ENCODE assay signal across 1 fruit fly cellular context in genomic region chr3L:12572366-12572765, dm6.
TF ChIP-seq lines count a peak whose summit lies in the region.

Gene sowah, minus strand, starts transcription at chr3L:12572542.

TF ChIP-seq in whole organism, embryonic, 481 proteins besides CTCF, POLR2A, EP300 and RAD21 (continued from another document and continues in another):
- TF ChIP-seq CG7271 (tag; optimal IDR thresholded peaks at IDR 0.05; lab: Kevin White, UChicago) (peak; percentile 42), CG8281 (tag; optimal IDR thresholded peaks at IDR 0.05; lab: Kevin White, UChicago) (no peak), TFAM (GFP tag; optimal IDR thresholded peaks at IDR 0.05; lab: Kevin White, UChicago) (no peak), trem (tag; optimal IDR thresholded peaks at IDR 0.05; lab: Kevin White, UChicago) (peak; percentile 69), H2.0 (GFP tag; IDR thresholded peaks at IDR 0.05; lab: Robert Waterston, UW) (no peak), psq (GFP tag; optimal IDR thresholded peaks at IDR 0.05; lab: Kevin White, UChicago) (no peak), crol (GFP tag; IDR thresholded peaks at IDR 0.05; lab: Robert Waterston, UW) (no peak), CG3847 (GFP tag; IDR thresholded peaks at IDR 0.05; lab: Robert Waterston, UW) (peak; percentile 35; the same call in 1 of the 2 replicates), salm (tag; optimal IDR thresholded peaks at IDR 0.05; lab: Kevin White, UChicago) (no peak), gcm2 (GFP tag; optimal IDR thresholded peaks at IDR 0.05; lab: Kevin White, UChicago) (no peak), eyg (GFP tag; optimal IDR thresholded peaks at IDR 0.05; lab: Kevin White, UChicago) (no peak), CG7987 (GFP tag; optimal IDR thresholded peaks at IDR 0.05; lab: Kevin White, UChicago) (peak; percentile 43), fd3F (GFP tag; optimal IDR thresholded peaks at IDR 0.05; lab: Kevin White, UChicago) (no peak), ssp (GFP tag; IDR thresholded peaks at IDR 0.05; lab: Robert Waterston, UW) (0 out of 2 replicates have a peak, but pooled peaks have one; percentile 6), dpn (GFP tag; optimal IDR thresholded peaks at IDR 0.05; lab: Kevin White, UChicago) (peak; percentile 44 to 53), Vsx1 (GFP tag; optimal IDR thresholded peaks at IDR 0.05; lab: Kevin White, UChicago) (no peak), CG13287 (GFP tag; IDR thresholded peaks at IDR 0.05; lab: Robert Waterston, UW; ENCODE audit: partially characterized antibody) (peak; percentile 43; the same call in 1 of the 2 replicates), pros (GFP tag; optimal IDR thresholded peaks at IDR 0.05; lab: Kevin White, UChicago) (no peak), Fer3 (tag; optimal IDR thresholded peaks at IDR 0.05; lab: Kevin White, UChicago) (peak; percentile 38), E2f2 (GFP tag; IDR thresholded peaks at IDR 0.05; lab: Robert Waterston, UW) (peak; percentile 57), CG5953 (GFP tag; IDR thresholded peaks at IDR 0.05; lab: Robert Waterston, UW) (no peak), caup (GFP tag; optimal IDR thresholded peaks at IDR 0.05; lab: Kevin White, UChicago; ENCODE audit: severe bottlenecking) (peak; percentile 39), pita (GFP tag; optimal IDR thresholded peaks at IDR 0.05; lab: Kevin White, UChicago) (no peak), CG6813 (GFP tag; optimal IDR thresholded peaks at IDR 0.05; lab: Kevin White, UChicago) (no peak), CG9876 (GFP tag; optimal IDR thresholded peaks at IDR 0.05; lab: Kevin White, UChicago) (peak; percentile 68), nmo (GFP tag; optimal IDR thresholded peaks at IDR 0.05; lab: Kevin White, UChicago) (peak; percentile 68), Kr (GFP tag; optimal IDR thresholded peaks at IDR 0.05; lab: Kevin White, UChicago) (no peak), pan (optimal IDR thresholded peaks at IDR 0.05; lab: Kevin White, UChicago) (no peak), pan (GFP tag; optimal IDR thresholded peaks at IDR 0.05 in 1 of 2, IDR thresholded peaks at IDR 0.05 in 1 of 2) (no peak), corto (GFP tag; optimal IDR thresholded peaks at IDR 0.05; lab: Kevin White, UChicago) (no peak), CG12236 (GFP tag; optimal IDR thresholded peaks at IDR 0.05; lab: Kevin White, UChicago) (peak; percentile 8), MESR4 (GFP tag; optimal IDR thresholded peaks at IDR 0.05; lab: Kevin White, UChicago) (peak; percentile 67), CG12155 (GFP tag; optimal IDR thresholded peaks at IDR 0.05; lab: Kevin White, UChicago) (no peak), CHES-1-like (GFP tag; optimal IDR thresholded peaks at IDR 0.05; lab: Kevin White, UChicago) (peak; percentile 65), Nf-YB (GFP tag; optimal IDR thresholded peaks at IDR 0.05; lab: Kevin White, UChicago) (peak; percentile 48), so (GFP tag; IDR thresholded peaks at IDR 0.05; lab: Robert Waterston, UW) (no peak), cad (GFP tag; optimal IDR thresholded peaks at IDR 0.05; lab: Kevin White, UChicago) (no peak), Myb (GFP tag; optimal IDR thresholded peaks at IDR 0.05; lab: Kevin White, UChicago) (peak; percentile 55), D (optimal IDR thresholded peaks at IDR 0.05; lab: Kevin White, UChicago) (no peak), D (GFP tag; optimal IDR thresholded peaks at IDR 0.05; lab: Kevin White, UChicago) (no peak), Side (GFP tag; optimal IDR thresholded peaks at IDR 0.05; lab: Kevin White, UChicago) (peak; percentile 36), CG1529 (GFP tag; optimal IDR thresholded peaks at IDR 0.05; lab: Kevin White, UChicago) (no peak), CG14050 (GFP tag; IDR thresholded peaks at IDR 0.05; lab: Robert Waterston, UW) (peak; percentile 12; the same call in 1 of the 3 replicates), CoRest (tag; optimal IDR thresholded peaks at IDR 0.05; lab: Kevin White, UChicago) (peak; percentile 76), Lim3 (GFP tag; IDR thresholded peaks at IDR 0.05; lab: Robert Waterston, UW) (no peak), lilli (GFP tag; optimal IDR thresholded peaks at IDR 0.05; lab: Kevin White, UChicago) (peak; percentile 39), crc (GFP tag; optimal IDR thresholded peaks at IDR 0.05; lab: Kevin White, UChicago) (no peak), zf30C (GFP tag; optimal IDR thresholded peaks at IDR 0.05; lab: Kevin White, UChicago) (peak; percentile 35), CG6854 (GFP tag; optimal IDR thresholded peaks at IDR 0.05; lab: Kevin White, UChicago) (no peak), Trl (optimal IDR thresholded peaks at IDR 0.05; lab: Kevin White, UChicago) (no peak), Trl (GFP tag; optimal IDR thresholded peaks at IDR 0.05; lab: Kevin White, UChicago) (peak; percentile 35), CG12744 (GFP tag; optimal IDR thresholded peaks at IDR 0.05; lab: Kevin White, UChicago) (peak; percentile 0), jing (GFP tag; optimal IDR thresholded peaks at IDR 0.05; lab: Kevin White, UChicago) (peak; percentile 21), HLHmδ (GFP tag; optimal IDR thresholded peaks at IDR 0.05; lab: Kevin White, UChicago) (peak; percentile 30), CG14441 (GFP tag; IDR thresholded peaks at IDR 0.05; lab: Robert Waterston, UW) (no peak), Chrac-16 (GFP tag; optimal IDR thresholded peaks at IDR 0.05; lab: Kevin White, UChicago) (peak; percentile 29), sr (GFP tag; IDR thresholded peaks at IDR 0.05; lab: Robert Waterston, UW) (peak; percentile 42; the same call in 1 of the 3 replicates), Ravus (GFP tag; IDR thresholded peaks at IDR 0.05; lab: Robert Waterston, UW) (no peak), tup (GFP tag; optimal IDR thresholded peaks at IDR 0.05; lab: Kevin White, UChicago) (no peak), Camta (GFP tag; optimal IDR thresholded peaks at IDR 0.05; lab: Kevin White, UChicago) (no peak), Hr78 (GFP tag; optimal IDR thresholded peaks at IDR 0.05; lab: Kevin White, UChicago) (no peak), CG7786 (GFP tag; optimal IDR thresholded peaks at IDR 0.05; lab: Kevin White, UChicago) (peak; percentile 43), CG6654 (GFP tag; optimal IDR thresholded peaks at IDR 0.05; lab: Kevin White, UChicago) (no peak), slou (GFP tag; optimal IDR thresholded peaks at IDR 0.05; lab: Kevin White, UChicago) (no peak), Sox102F (GFP tag; optimal IDR thresholded peaks at IDR 0.05; lab: Kevin White, UChicago) (peak; percentile 21), dmrt11E (tag; optimal IDR thresholded peaks at IDR 0.05; lab: Kevin White, UChicago) (peak; percentile 28), CG12769 (tag; optimal IDR thresholded peaks at IDR 0.05; lab: Kevin White, UChicago) (peak; percentile 35), Rfx (GFP tag; IDR thresholded peaks at IDR 0.05; lab: Robert Waterston, UW) (peak; percentile 67; the same call in 1 of the 2 replicates), CG15479 (GFP tag; optimal IDR thresholded peaks at IDR 0.05; lab: Kevin White, UChicago) (no peak), fd64A (GFP tag; optimal IDR thresholded peaks at IDR 0.05; lab: Kevin White, UChicago) (no peak), unc-4 (GFP tag; IDR thresholded peaks at IDR 0.05; lab: Robert Waterston, UW; ENCODE audit: partially characterized antibody) (no peak), CG17328 (GFP tag; IDR thresholded peaks at IDR 0.05; lab: Robert Waterston, UW) (0 out of 2 replicates have a peak, but pooled peaks have one; percentile 12), lab (GFP tag; optimal IDR thresholded peaks at IDR 0.05; lab: Kevin White, UChicago) (peak; percentile 37), B-H1 (GFP tag; IDR thresholded peaks at IDR 0.05; lab: Robert Waterston, UW) (no peak), CG9727 (GFP tag; optimal IDR thresholded peaks at IDR 0.05; lab: Kevin White, UChicago) (peak; percentile 37), usp (GFP tag; optimal IDR thresholded peaks at IDR 0.05; lab: Kevin White, UChicago) (no peak), CG18476 (GFP tag; optimal IDR thresholded peaks at IDR 0.05; lab: Kevin White, UChicago) (no peak), pb (GFP tag; optimal IDR thresholded peaks at IDR 0.05; lab: Kevin White, UChicago) (peak; percentile 34), CG3838 (GFP tag; optimal IDR thresholded peaks at IDR 0.05; lab: Kevin White, UChicago) (peak; percentile 94), CG1024 (GFP tag; IDR thresholded peaks at IDR 0.05; lab: Robert Waterston, UW) (peak; percentile 55), az2 (GFP tag; optimal IDR thresholded peaks at IDR 0.05; lab: Kevin White, UChicago) (peak; percentile 5), CG4404 (GFP tag; IDR thresholded peaks at IDR 0.05; lab: Robert Waterston, UW) (no peak), Dad (GFP tag; optimal IDR thresholded peaks at IDR 0.05; lab: Kevin White, UChicago) (peak; percentile 19), Mrtf (GFP tag; IDR thresholded peaks at IDR 0.05; lab: Robert Waterston, UW) (no peak), CG43689 (GFP tag; IDR thresholded peaks at IDR 0.05; lab: Robert Waterston, UW) (no peak), CG6765 (GFP tag; optimal IDR thresholded peaks at IDR 0.05; lab: Kevin White, UChicago) (no peak), disco-r (GFP tag; optimal IDR thresholded peaks at IDR 0.05; lab: Kevin White, UChicago) (no peak), Dbx (GFP tag; IDR thresholded peaks at IDR 0.05; lab: Robert Waterston, UW) (peak; percentile 49; the same call in 1 of the 3 replicates), Sry-δ (GFP tag; optimal IDR thresholded peaks at IDR 0.05; lab: Kevin White, UChicago) (peak; percentile 52), Opbp (GFP tag; IDR thresholded peaks at IDR 0.05; lab: Robert Waterston, UW; ENCODE audit: partially characterized antibody) (peak; percentile 65; the same call in 2 of the 3 replicates), run (tag; optimal IDR thresholded peaks at IDR 0.05; lab: Kevin White, UChicago) (no peak), CG4282 (GFP tag; optimal IDR thresholded peaks at IDR 0.05; lab: Kevin White, UChicago) (no peak), CG33557 (GFP tag; optimal IDR thresholded peaks at IDR 0.05; lab: Kevin White, UChicago) (peak; percentile 0), CG10565 (GFP tag; optimal IDR thresholded peaks at IDR 0.05; lab: Kevin White, UChicago) (no peak), CG2889 (GFP tag; IDR thresholded peaks at IDR 0.05; lab: Robert Waterston, UW) (no peak), CG7556 (GFP tag; optimal IDR thresholded peaks at IDR 0.05; lab: Kevin White, UChicago) (no peak), hth (optimal IDR thresholded peaks at IDR 0.05; lab: Kevin White, UChicago) (no peak), pfk (GFP tag; optimal IDR thresholded peaks at IDR 0.05; lab: Kevin White, UChicago) (no peak), ara (GFP tag; IDR thresholded peaks at IDR 0.05; lab: Robert Waterston, UW) (0 out of 2 replicates have a peak, but pooled peaks have one; percentile 28), grn (GFP tag; optimal IDR thresholded peaks at IDR 0.05; lab: Kevin White, UChicago) (no peak), Adf1 (GFP tag; IDR thresholded peaks at IDR 0.05; lab: Robert Waterston, UW) (peak; percentile 22; the same call in 1 of the 2 replicates), toy (GFP tag; IDR thresholded peaks at IDR 0.05; lab: Robert Waterston, UW) (no peak), Optix (GFP tag; IDR thresholded peaks at IDR 0.05; lab: Robert Waterston, UW) (peak; percentile 23; the same call in 1 of the 3 replicates), tap (tag; optimal IDR thresholded peaks at IDR 0.05; lab: Kevin White, UChicago) (peak; percentile 31), CG11696 (GFP tag; IDR thresholded peaks at IDR 0.05; lab: Robert Waterston, UW) (no peak), p53 (GFP tag; optimal IDR thresholded peaks at IDR 0.05; lab: Kevin White, UChicago) (peak; percentile 33), CG11398 (GFP tag; optimal IDR thresholded peaks at IDR 0.05; lab: Kevin White, UChicago) (peak; percentile 38), ac (GFP tag; optimal IDR thresholded peaks at IDR 0.05; lab: Kevin White, UChicago) (no peak), CG11456 (GFP tag; IDR thresholded peaks at IDR 0.05; lab: Robert Waterston, UW) (peak; percentile 69; the same call in 1 of the 3 replicates), CG6272 (GFP tag; IDR thresholded peaks at IDR 0.05; lab: Robert Waterston, UW) (peak; percentile 60; the same call in 1 of the 2 replicates), zen (tag; optimal IDR thresholded peaks at IDR 0.05; lab: Kevin White, UChicago) (peak; percentile 51), onecut (GFP tag; IDR thresholded peaks at IDR 0.05; lab: Robert Waterston, UW) (no peak), rib (GFP tag; IDR thresholded peaks at IDR 0.05; lab: Robert Waterston, UW) (0 out of 2 replicates have a peak, but pooled peaks have one; percentile 36), crp (GFP tag; optimal IDR thresholded peaks at IDR 0.05; lab: Kevin White, UChicago) (no peak), Max (GFP tag; optimal IDR thresholded peaks at IDR 0.05; lab: Kevin White, UChicago) (peak; percentile 60), br (optimal IDR thresholded peaks at IDR 0.05; lab: Kevin White, UChicago) (no peak), pnt (GFP tag; optimal IDR thresholded peaks at IDR 0.05; lab: Kevin White, UChicago) (peak; percentile 39), sc (optimal IDR thresholded peaks at IDR 0.05; lab: Kevin White, UChicago) (no peak), sc (GFP tag; optimal IDR thresholded peaks at IDR 0.05; lab: Kevin White, UChicago) (no peak), Doc3 (GFP tag; IDR thresholded peaks at IDR 0.05; lab: Robert Waterston, UW; ENCODE audit: partially characterized antibody) (no peak), CG3407 (GFP tag; optimal IDR thresholded peaks at IDR 0.05; lab: Kevin White, UChicago) (no peak), CG14965 (GFP tag; optimal IDR thresholded peaks at IDR 0.05; lab: Kevin White, UChicago; ENCODE audit: borderline replicate concordance) (no peak), mam (GFP tag; optimal IDR thresholded peaks at IDR 0.05; lab: Kevin White, UChicago) (peak; percentile 58), Blimp-1 (GFP tag; optimal IDR thresholded peaks at IDR 0.05; lab: Kevin White, UChicago) (peak; percentile 30), CG3065 (GFP tag; optimal IDR thresholded peaks at IDR 0.05; lab: Kevin White, UChicago) (peak; percentile 42), klu (GFP tag; IDR thresholded peaks at IDR 0.05; lab: Robert Waterston, UW) (no peak), kay (GFP tag; optimal IDR thresholded peaks at IDR 0.05; lab: Kevin White, UChicago) (peak; percentile 100), Taf1 (GFP tag; IDR thresholded peaks at IDR 0.05; lab: Robert Waterston, UW) (no peak), CG14860 (GFP tag; IDR thresholded peaks at IDR 0.05; lab: Robert Waterston, UW; ENCODE audit: partially characterized antibody) (no peak), ato (GFP tag; IDR thresholded peaks at IDR 0.05; lab: Robert Waterston, UW; ENCODE audit: partially characterized antibody) (peak; percentile 48; the same call in 1 of the 2 replicates), sisA (GFP tag; IDR thresholded peaks at IDR 0.05; lab: Robert Waterston, UW) (no peak; the same call in 1 of the 2 replicates), Lhr (GFP tag; optimal IDR thresholded peaks at IDR 0.05; lab: Kevin White, UChicago) (peak; percentile 59)
